Worm (Caenorhabditis elegans): Measurements from ENCODE around the gene fbxa-170.

Gene fbxa-170

ce11 chrX:1674056-1674455 lies 3.9 kb downstream of the fbxa-170 start, which contains the start of gene tbx-31:
tbx-31 (minus strand) TSS chrX:1674156.
- TF ChIP-seq tbp1 (GFP tag; optimal IDR thresholded peaks at IDR 0.05) (no peak), hsf-1 (GFP tag; IDR thresholded peaks at IDR 0.05) (no peak), sptf-2 (GFP tag; optimal IDR thresholded peaks at IDR 0.05) (no peak), lag-1 (GFP tag; IDR thresholded peaks at IDR 0.05) (no peak), nhr-90 (tag; optimal IDR thresholded peaks at IDR 0.05) (no peak)

DNA sequence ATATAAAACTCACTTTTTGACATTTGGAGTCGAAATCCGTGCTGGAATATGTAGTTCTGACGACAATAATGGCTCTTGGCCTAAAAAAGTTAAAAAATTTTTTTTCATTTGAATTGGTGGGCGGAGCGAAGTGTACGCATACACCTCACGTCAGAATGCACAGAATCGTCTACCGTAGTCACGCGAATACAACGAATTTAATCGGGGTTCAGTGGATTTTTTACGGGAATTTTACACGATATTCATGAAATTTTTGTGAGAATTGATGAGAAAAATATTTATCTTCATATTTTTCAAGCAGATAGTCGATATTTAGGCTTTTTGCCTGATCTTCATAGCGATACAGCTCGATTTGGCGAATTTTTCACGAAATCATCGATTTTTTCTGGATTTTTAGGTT lies 9.2 kb downstream of the fbxa-170 start, which contains the start of gene R09H3.3:
Gene R09H3.3 (minus strand): TSS at position 101 of the 400 bp plus-strand sequence.
- TF ChIP-seq F49E8.2 (tag; optimal IDR thresholded peaks at IDR 0.05; ENCODE audit: insufficient read depth) (no peak), Y56A3A.18 (GFP tag; IDR thresholded peaks at IDR 0.05) (no peak), die-1 (tag; optimal IDR thresholded peaks at IDR 0.05) (no peak), repo-1 (tag; optimal IDR thresholded peaks at IDR 0.05) (no peak), lag-1 (GFP tag; IDR thresholded peaks at IDR 0.05) (no peak), zim-3 (tag; optimal IDR thresholded peaks at IDR 0.05) (no peak)

ce11 chrX:1667056-1667455 lies 10.9 kb downstream of the fbxa-170 start:
- no peak for TF ChIP-seq attf-6 (GFP tag; IDR thresholded peaks at IDR 0.05)
- TF ChIP-seq ztf-3 (GFP tag; optimal IDR thresholded peaks at IDR 0.05): no peak
- TF ChIP-seq rec-8 (tag; optimal IDR thresholded peaks at IDR 0.05): no peak
- no peak for TF ChIP-seq aptf-3 (GFP tag; IDR thresholded peaks at IDR 0.05)
- TF ChIP-seq B0019.2 (GFP tag; conservative IDR thresholded peaks at IDR 0.05): no peak
- no peak for TF ChIP-seq K11D2.4 (GFP tag; IDR thresholded peaks at IDR 0.05)
- no peak for TF ChIP-seq sdz-38 (tag; optimal IDR thresholded peaks at IDR 0.05)
- no peak for TF ChIP-seq ztf-18 (tag; optimal IDR thresholded peaks at IDR 0.05)
- no peak for TF ChIP-seq pha-4 (tag; optimal IDR thresholded peaks at IDR 0.05)
- TF ChIP-seq repo-1 (tag; optimal IDR thresholded peaks at IDR 0.05): no peak
- TF ChIP-seq F22D6.2 (tag; optimal IDR thresholded peaks at IDR 0.05): no peak
- TF ChIP-seq nfya-2 (GFP tag; IDR thresholded peaks at IDR 0.05): no peak
- TF ChIP-seq hsf-1 (GFP tag; IDR thresholded peaks at IDR 0.05): no peak
- no peak for TF ChIP-seq F10E7.11 (tag; optimal IDR thresholded peaks at IDR 0.05)
- no peak for TF ChIP-seq lin-54 (GFP tag; optimal IDR thresholded peaks at IDR 0.05)

ce11 chrX:1664925-1665324 lies 13.0 kb downstream of the fbxa-170 start, which contains the start of gene R09H3.2:
R09H3.2 (minus strand) TSS chrX:1665025.
- no peak for TF ChIP-seq lin-35 (GFP tag; optimal IDR thresholded peaks at IDR 0.05)
- no peak for TF ChIP-seq die-1 (tag; optimal IDR thresholded peaks at IDR 0.05)
- no peak for TF ChIP-seq nhr-80 (tag; optimal IDR thresholded peaks at IDR 0.05)
- TF ChIP-seq B0035.1 (tag; optimal IDR thresholded peaks at IDR 0.05): no peak
- TF ChIP-seq C06A6.2 (GFP tag; conservative IDR thresholded peaks at IDR 0.05): no peak
- TF ChIP-seq unc-130 (GFP tag; optimal IDR thresholded peaks at IDR 0.05): no peak
- TF ChIP-seq hsf-1 (GFP tag; IDR thresholded peaks at IDR 0.05): no peak
- TF ChIP-seq sea-2 (GFP tag; IDR thresholded peaks at IDR 0.05): no peak
- no peak for TF ChIP-seq F37B4.10 (GFP tag; IDR thresholded peaks at IDR 0.05)
- TF ChIP-seq Y67H2A.10 (GFP tag; conservative IDR thresholded peaks at IDR 0.05): no peak
- TF ChIP-seq nhr-27 (tag; optimal IDR thresholded peaks at IDR 0.05): no peak
- TF ChIP-seq K12H6.12 (tag; optimal IDR thresholded peaks at IDR 0.05): no peak

DNA sequence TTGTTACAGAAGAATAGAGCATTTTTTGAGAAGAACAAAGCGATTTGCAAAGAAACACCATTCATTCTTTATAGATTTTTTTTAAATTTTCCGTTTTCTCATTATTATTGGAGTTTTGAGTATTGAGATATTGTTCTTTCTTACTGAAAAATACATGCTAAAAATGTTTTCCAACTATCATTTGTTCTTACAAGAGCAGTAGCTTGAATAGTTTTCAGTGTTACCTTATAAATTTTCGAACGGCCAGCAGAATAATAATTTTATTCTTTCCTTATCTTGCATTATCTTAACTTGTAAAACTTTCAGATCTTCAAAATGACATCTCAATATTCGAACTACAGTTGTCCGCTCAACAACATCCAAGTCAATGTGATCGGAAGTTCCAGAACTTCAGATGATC lies 22.7 kb downstream of the fbxa-170 start, which contains the start of gene tbx-32:
Gene tbx-32 (plus strand): TSS at position 301 of the 400 bp plus-strand sequence.
- TF ChIP-seq hlh-26 (GFP tag; conservative IDR thresholded peaks at IDR 0.05) (no peak), egl-44 (GFP tag; IDR thresholded peaks at IDR 0.05) (no peak), unc-130 (GFP tag; optimal IDR thresholded peaks at IDR 0.05) (no peak), cebp-1 (GFP tag; IDR thresholded peaks at IDR 0.05) (no peak), cebp-1 (tag; optimal IDR thresholded peaks at IDR 0.05) (no peak), lsl-1 (GFP tag; optimal IDR thresholded peaks at IDR 0.05) (no peak), snpc-1.3 (tag; optimal IDR thresholded peaks at IDR 0.05; ENCODE audit: insufficient read depth) (no peak), dox-1 (GFP tag; IDR thresholded peaks at IDR 0.05) (no peak), nfya-2 (GFP tag; IDR thresholded peaks at IDR 0.05) (no peak), lin-26 (GFP tag; IDR thresholded peaks at IDR 0.05) (no peak), C17E4.6 (GFP tag; IDR thresholded peaks at IDR 0.05) (no peak), F39B2.1 (GFP tag; IDR thresholded peaks at IDR 0.05) (no peak), ztf-26 (tag; optimal IDR thresholded peaks at IDR 0.05) (no peak)
